Worm (Caenorhabditis elegans) whole organism, L4 larva: ENCODE measurements around the gene sbsp-1.

ENCODE experiments used
- F10B5.3 ChIP-seq: sonication (generic microtip); optimal IDR thresholded peaks from 2 replicates; lab custom pipeline; 2016; ENCODE audit warnings: mild to moderate bottlenecking, missing genetic modification characterization, missing compliant biosample characterization
- F26F4.8 ChIP-seq: fragments of 200-800 bp; sonication (Bioruptor generic); conservative IDR thresholded peaks from 2 replicates; pipeline ENCODE4 v1.3.6; 2022; ENCODE audit warnings: missing genetic modification characterization, missing compliant biosample characterization
- Y105C5A.15 ChIP-seq: fragments of 200-800 bp; sonication (Bioruptor generic); IDR thresholded peaks from 2 replicates; pipeline ENCODE4 v1.3.6; 2022; ENCODE audit warnings: missing genetic modification characterization, missing compliant biosample characterization
- Y48G9A.11 ChIP-seq: fragments of 200-800 bp; sonication (Bioruptor generic); IDR thresholded peaks from 2 replicates; pipeline ENCODE4 v1.3.6; 2022; ENCODE audit warnings: missing genetic modification reagents, missing genetic modification characterization, missing compliant biosample characterization
- Y75B8A.6 ChIP-seq: fragments of 200-800 bp; sonication (Bioruptor generic); IDR thresholded peaks from 2 replicates; pipeline ENCODE4 v1.3.6; 2022; ENCODE audit warnings: missing genetic modification reagents, missing genetic modification characterization, missing compliant biosample characterization
- arid-1 ChIP-seq: fragments of 200-800 bp; sonication (Bioruptor generic); conservative IDR thresholded peaks from 2 replicates; pipeline ENCODE4 v1.3.6; 2022; ENCODE audit warnings: missing genetic modification reagents, missing genetic modification characterization, missing compliant biosample characterization
- ceh-20 ChIP-seq: fragments of 200-800 bp; sonication (Bioruptor generic); IDR thresholded peaks from 2 replicates; pipeline ENCODE4 v1.3.6; 2022; ENCODE audit warnings: missing genetic modification reagents, missing genetic modification characterization, missing compliant biosample characterization
- ceh-28 ChIP-seq: fragments of 150-350 bp; optimal IDR thresholded peaks from 2 replicates; lab custom pipeline; 2014; ENCODE audit warnings: missing biosample characterization, missing genetic modification reagents, missing genetic modification characterization
- ceh-32 ChIP-seq: sonication (generic microtip); optimal IDR thresholded peaks from 2 replicates; lab custom pipeline; 2016; ENCODE audit warnings: mild to moderate bottlenecking, missing genetic modification characterization, missing compliant biosample characterization; ENCODE audit not compliant: poor library complexity
- ceh-62 ChIP-seq: sonication (generic microtip); optimal IDR thresholded peaks from 2 replicates; lab custom pipeline; 2017; ENCODE audit warnings: missing biosample characterization, missing genetic modification characterization
- cey-2 ChIP-seq: sonication (generic microtip); optimal IDR thresholded peaks from 3 replicates; lab custom pipeline; 2017; ENCODE audit warnings: missing genetic modification characterization, mild to moderate bottlenecking, missing compliant biosample characterization, antibody characterized with exemption, borderline replicate concordance; ENCODE audit not compliant: insufficient read depth
- ctbp-1 ChIP-seq: fragments of 200-800 bp; sonication (Bioruptor generic); IDR thresholded peaks from 2 replicates; pipeline ENCODE4 v1.3.6; 2022; ENCODE audit warnings: missing genetic modification reagents, missing genetic modification characterization, missing compliant biosample characterization
- daf-12 ChIP-seq: fragments of 150-350 bp; optimal IDR thresholded peaks from 2 replicates; lab custom pipeline; 2014; ENCODE audit warnings: missing biosample characterization, missing genetic modification reagents, missing genetic modification characterization
- dmd-9 ChIP-seq: fragments of 200-800 bp; sonication (Bioruptor generic); IDR thresholded peaks from 2 replicates; pipeline ENCODE4 v1.3.6; 2022; ENCODE audit warnings: missing genetic modification reagents, missing genetic modification characterization, missing compliant biosample characterization
- dpl-1 ChIP-seq: fragments of 150-350 bp; optimal IDR thresholded peaks from 2 replicates; lab custom pipeline; 2014; ENCODE audit warnings: missing biosample characterization, missing genetic modification reagents, missing genetic modification characterization
- egl-43 ChIP-seq: fragments of 200-800 bp; sonication (Bioruptor generic); IDR thresholded peaks from 2 replicates; pipeline ENCODE4 v1.3.6; 2022; ENCODE audit warnings: missing genetic modification reagents, missing genetic modification characterization, missing compliant biosample characterization
- jun-1 ChIP-seq: fragments of 150-350 bp; optimal IDR thresholded peaks from 2 replicates; lab custom pipeline; 2014; ENCODE audit warnings: missing biosample characterization, missing genetic modification reagents, missing genetic modification characterization
- lin-1 ChIP-seq: fragments of 200-800 bp; sonication (Bioruptor generic); IDR thresholded peaks from 2 replicates; pipeline ENCODE4 v1.3.6; 2022; ENCODE audit warnings: missing genetic modification reagents, missing genetic modification characterization, missing compliant biosample characterization
- lin-13 ChIP-seq: fragments of 150-350 bp; optimal IDR thresholded peaks from 2 replicates; lab custom pipeline; 2014; ENCODE audit warnings: missing biosample characterization, missing genetic modification reagents, missing genetic modification characterization
- lin-29 ChIP-seq: fragments of 200-800 bp; sonication (Bioruptor generic); IDR thresholded peaks from 2 replicates; pipeline ENCODE4 v1.3.6; 2022; ENCODE audit warnings: missing genetic modification reagents, missing genetic modification characterization, missing compliant biosample characterization
- lin-38 ChIP-seq: fragments of 200-800 bp; sonication (Bioruptor generic); IDR thresholded peaks from 2 replicates; pipeline ENCODE4 v1.3.6; 2022; ENCODE audit warnings: missing genetic modification reagents, missing genetic modification characterization, missing compliant biosample characterization
- lin-39 ChIP-seq: fragments of 150-350 bp; optimal IDR thresholded peaks from 2 replicates; lab custom pipeline; 2014; ENCODE audit warnings: missing biosample characterization, missing genetic modification reagents, missing genetic modification characterization
- lir-3 ChIP-seq: sonication (generic microtip); optimal IDR thresholded peaks from 2 replicates; lab custom pipeline; 2016; ENCODE audit warnings: mild to moderate bottlenecking, missing genetic modification characterization, missing compliant biosample characterization
- madf-9 ChIP-seq: fragments of 200-800 bp; sonication (Bioruptor generic); conservative IDR thresholded peaks from 2 replicates; pipeline ENCODE4 v1.3.6; 2022; ENCODE audit warnings: missing genetic modification reagents, missing genetic modification characterization, missing compliant biosample characterization
- mdt-29 ChIP-seq: fragments of 200-800 bp; sonication (Bioruptor generic); IDR thresholded peaks from 2 replicates; pipeline ENCODE4 v1.3.6; 2022; ENCODE audit warnings: missing genetic modification reagents, missing genetic modification characterization, missing compliant biosample characterization
- mes-2 ChIP-seq: sonication (generic microtip); optimal IDR thresholded peaks from 2 replicates; lab custom pipeline; 2016; ENCODE audit warnings: missing genotype, mild to moderate bottlenecking, missing genetic modification characterization, missing compliant biosample characterization; ENCODE audit not compliant: poor library complexity, severe bottlenecking
- nhr-102 ChIP-seq: sonication (generic microtip); optimal IDR thresholded peaks from 2 replicates; lab custom pipeline; 2016; ENCODE audit warnings: mild to moderate bottlenecking, missing genetic modification characterization, moderate library complexity, missing compliant biosample characterization
- nhr-111 ChIP-seq: fragments of 200-800 bp; sonication (Bioruptor generic); optimal IDR thresholded peaks from 2 replicates; lab custom pipeline; 2018; ENCODE audit warnings: mild to moderate bottlenecking, missing genetic modification characterization, missing compliant biosample characterization
- nhr-237 ChIP-seq: sonication (generic microtip); optimal IDR thresholded peaks from 2 replicates; lab custom pipeline; 2017; ENCODE audit warnings: missing biosample characterization, missing genetic modification characterization
- nhr-25 ChIP-seq: sonication (generic microtip); optimal IDR thresholded peaks from 2 replicates; lab custom pipeline; 2017; ENCODE audit warnings: missing genetic modification characterization, mild to moderate bottlenecking, missing compliant biosample characterization, antibody characterized with exemption, moderate library complexity, borderline replicate concordance; ENCODE audit not compliant: insufficient read depth
- nhr-28 ChIP-seq: fragments of 150-350 bp; optimal IDR thresholded peaks from 2 replicates; lab custom pipeline; 2014; ENCODE audit warnings: missing biosample characterization, missing genetic modification characterization
- nhr-41 ChIP-seq: fragments of 200-800 bp; sonication (Bioruptor generic); IDR thresholded peaks from 2 replicates; pipeline ENCODE4 v1.3.6; 2022; ENCODE audit warnings: missing genetic modification reagents, missing genetic modification characterization, missing compliant biosample characterization
- nhr-48 ChIP-seq: sonication (generic microtip); optimal IDR thresholded peaks from 2 replicates; lab custom pipeline; 2016; ENCODE audit warnings: mild to moderate bottlenecking, missing genetic modification characterization, missing compliant biosample characterization
- nhr-6 ChIP-seq: fragments of 150-350 bp; optimal IDR thresholded peaks from 2 replicates; lab custom pipeline; 2014; ENCODE audit warnings: missing biosample characterization, missing genetic modification characterization
- nhr-77 ChIP-seq: fragments of 150-350 bp; optimal IDR thresholded peaks from 2 replicates; lab custom pipeline; 2014; ENCODE audit warnings: missing biosample characterization, missing genetic modification characterization
- pha-4 ChIP-seq, 2 experiments: fragments of 150-350 bp in 1 of 2; fragments of 200-800 bp in 1 of 2; sonication (Bioruptor generic) in 1 of 2; IDR thresholded peaks in 1 of 2; optimal IDR thresholded peaks in 1 of 2; 2 replicates each; pipeline versions ENCODE4 v1.3.6 to Lab custom; 2014 to 2022; ENCODE audit warnings: missing genetic modification characterization in 2 of 2, missing genetic modification reagents in 2 of 2, missing biosample characterization in 1 of 2, missing compliant biosample characterization in 1 of 2
- rbr-2 ChIP-seq: sonication (generic microtip); optimal IDR thresholded peaks from 2 replicates; lab custom pipeline; 2016; ENCODE audit warnings: missing genotype, missing genetic modification characterization, missing compliant biosample characterization
- saeg-2 ChIP-seq: fragments of 200-800 bp; sonication (Bioruptor generic); IDR thresholded peaks from 2 replicates; pipeline ENCODE4 v1.3.6; 2022; ENCODE audit warnings: missing genetic modification reagents, missing genetic modification characterization, missing compliant biosample characterization
- sdz-12 ChIP-seq: fragments of 200-800 bp; sonication (Bioruptor generic); optimal IDR thresholded peaks from 2 replicates; lab custom pipeline; 2018; ENCODE audit warnings: mild to moderate bottlenecking, missing genetic modification characterization, missing compliant biosample characterization
- set-16 ChIP-seq: fragments of 200-800 bp; sonication (Bioruptor generic); IDR thresholded peaks from 2 replicates; pipeline ENCODE4 v1.3.6; 2022; ENCODE audit warnings: missing genetic modification reagents, missing genetic modification characterization, missing compliant biosample characterization
- snpc-4 ChIP-seq: fragments of 150-350 bp; optimal IDR thresholded peaks from 2 replicates; lab custom pipeline; 2014; ENCODE audit warnings: missing biosample characterization, missing genetic modification characterization
- spr-1 ChIP-seq: sonication (generic microtip); optimal IDR thresholded peaks from 2 replicates; lab custom pipeline; 2016; ENCODE audit warnings: mild to moderate bottlenecking, missing genetic modification characterization, missing compliant biosample characterization
- spr-3 ChIP-seq: fragments of 200-800 bp; sonication (Bioruptor generic); optimal IDR thresholded peaks from 2 replicates; lab custom pipeline; 2018; ENCODE audit warnings: mild to moderate bottlenecking, missing genetic modification characterization, missing compliant biosample characterization
- tra-1 ChIP-seq: fragments of 200-800 bp; sonication (Bioruptor generic); IDR thresholded peaks from 2 replicates; pipeline ENCODE4 v1.3.6; 2022; ENCODE audit warnings: missing genetic modification reagents, missing genetic modification characterization, missing compliant biosample characterization
- unc-130 ChIP-seq: sonication (generic microtip); optimal IDR thresholded peaks from 2 replicates; lab custom pipeline; 2016; ENCODE audit warnings: missing genetic modification reagents, missing genetic modification characterization, missing compliant biosample characterization
- vab-7 ChIP-seq: fragments of 200-800 bp; sonication (Bioruptor generic); IDR thresholded peaks from 2 replicates; pipeline ENCODE4 v1.3.6; 2022; ENCODE audit warnings: missing genetic modification reagents, missing genetic modification characterization, missing compliant biosample characterization
- zag-1 ChIP-seq: fragments of 150-350 bp; optimal IDR thresholded peaks from 2 replicates; lab custom pipeline; 2014; ENCODE audit warnings: missing biosample characterization, missing genetic modification characterization
- zip-11 ChIP-seq: fragments of 200-800 bp; sonication (Bioruptor generic); IDR thresholded peaks from 2 replicates; pipeline ENCODE4 v1.3.6; 2022; ENCODE audit warnings: missing genetic modification characterization, missing compliant biosample characterization
- zip-2 ChIP-seq: fragments of 150-350 bp; optimal IDR thresholded peaks from 2 replicates; lab custom pipeline; 2014; ENCODE audit warnings: missing biosample characterization, missing genetic modification characterization
- ztf-11 ChIP-seq: fragments of 150-350 bp; optimal IDR thresholded peaks from 2 replicates; lab custom pipeline; 2014; ENCODE audit warnings: missing biosample characterization, missing genetic modification characterization

The sbsp-1 gene

ce11 chrIII:10848858-10849257, 16.1 kb downstream of the sbsp-1 start, which contains the start of the genes fbxb-85 and hex-3 (continued):
- peak; percentile 93 for TF ChIP-seq lin-38 (GFP tag; lab: Robert Waterston, UW)
- TF ChIP-seq pha-4 (GFP tag; IDR thresholded peaks at IDR 0.05; lab: Robert Waterston, UW), result peak; percentile 83
- no peak for TF ChIP-seq pha-4 (tag; optimal IDR thresholded peaks at IDR 0.05; lab: Kevin White, UChicago)
- TF ChIP-seq lin-29, result peak; percentile 77
- TF ChIP-seq nhr-6 (tag; lab: Kevin White, UChicago), result peak; percentile 91
- peak; percentile 68 for TF ChIP-seq zip-2
- no peak for TF ChIP-seq snpc-4
- no peak for TF ChIP-seq Y48G9A.11 (GFP tag; lab: Robert Waterston, UW)
- TF ChIP-seq ceh-20 (GFP tag; lab: Robert Waterston, UW), result peak; percentile 92
- TF ChIP-seq F26F4.8, result no peak
- TF ChIP-seq dpl-1 (GFP tag; lab: Kevin White, UChicago), result peak; percentile 94
- TF ChIP-seq madf-9, result peak; percentile 37; the same call in 1 of the 2 replicates
- peak; percentile 60; the same call in 1 of the 2 replicates for TF ChIP-seq vab-7 (GFP tag; lab: Robert Waterston, UW)
- no peak for TF ChIP-seq cey-2
- peak; percentile 51 for TF ChIP-seq nhr-28 (tag; lab: Kevin White, UChicago)
- TF ChIP-seq unc-130 (GFP tag; lab: Kevin White, UChicago), result peak; percentile 67
- peak; percentile 88 for TF ChIP-seq jun-1
- TF ChIP-seq Y105C5A.15 (GFP tag; lab: Robert Waterston, UW), result no peak
- TF ChIP-seq saeg-2 (GFP tag; lab: Robert Waterston, UW), result peak; percentile 83
- TF ChIP-seq nhr-111 (GFP tag; lab: Kevin White, UChicago), result no peak
- no peak for TF ChIP-seq Y75B8A.6 (GFP tag; lab: Robert Waterston, UW)
- TF ChIP-seq ceh-62 (tag; lab: Kevin White, UChicago), result no peak
- peak; percentile 82 for TF ChIP-seq nhr-77 (tag; lab: Kevin White, UChicago)
- TF ChIP-seq ctbp-1, result peak; percentile 84
- TF ChIP-seq nhr-48 (tag; lab: Kevin White, UChicago), result peak; percentile 75
- peak; percentile 94 for TF ChIP-seq rbr-2 (tag; lab: Kevin White, UChicago)
- no peak for TF ChIP-seq sdz-12 (GFP tag; lab: Kevin White, UChicago)
- TF ChIP-seq mdt-29 (GFP tag; lab: Robert Waterston, UW), result peak; percentile 70
- TF ChIP-seq dmd-9 (GFP tag; lab: Robert Waterston, UW), result no peak; the same call in 1 of the 2 replicates
- TF ChIP-seq lin-1 (GFP tag; lab: Robert Waterston, UW), result peak; percentile 60
- peak; percentile 26; the same call in 1 of the 2 replicates for TF ChIP-seq set-16 (GFP tag; lab: Robert Waterston, UW)
- TF ChIP-seq nhr-102, result peak; percentile 95
- no peak for TF ChIP-seq zip-11
- TF ChIP-seq zag-1, result peak; percentile 64
- no peak for TF ChIP-seq ceh-28
- TF ChIP-seq lin-39, result no peak
- peak; percentile 89 for TF ChIP-seq F10B5.3
- TF ChIP-seq nhr-25 (tag; lab: Kevin White, UChicago), result peak; percentile 68
- peak; percentile 95 for TF ChIP-seq mes-2 (tag; lab: Kevin White, UChicago)
- TF ChIP-seq spr-1 (tag; lab: Kevin White, UChicago), result peak; percentile 92
- TF ChIP-seq lir-3 (tag; lab: Kevin White, UChicago), result no peak
- peak; percentile 47; the same call in 1 of the 2 replicates for TF ChIP-seq tra-1 (GFP tag; lab: Robert Waterston, UW)
- TF ChIP-seq egl-43 (GFP tag; lab: Robert Waterston, UW), result peak; percentile 81; the same call in 1 of the 2 replicates
- TF ChIP-seq nhr-41 (GFP tag; lab: Robert Waterston, UW), result no peak
- TF ChIP-seq ceh-32 (tag; lab: Kevin White, UChicago), result peak; percentile 80
- peak; percentile 77 for TF ChIP-seq lin-13
- TF ChIP-seq arid-1 (GFP tag; lab: Robert Waterston, UW), result peak; percentile 92
- no peak for TF ChIP-seq daf-12
- TF ChIP-seq ztf-11, result no peak
- no peak for TF ChIP-seq nhr-237 (tag; lab: Kevin White, UChicago)
- TF ChIP-seq spr-3 (GFP tag; lab: Kevin White, UChicago), result peak; percentile 90
